Worm (Caenorhabditis elegans) whole organism, L4 larva: ENCODE data around the gene F14D7.6.
"Not testable (repeated sequence)": the region's sequence is repeated elsewhere in the genome, so short reads cannot be mapped to it uniquely, and the experiment has no call there.

Experiments used
- F44E2.7 ChIP-seq: fragments of 200-800 bp; sonication (Bioruptor generic); IDR thresholded peaks from 2 replicates; pipeline ENCODE4 v2.1.2; 2022; ENCODE audit warnings: missing genetic modification characterization, missing compliant biosample characterization
- F49E8.2 ChIP-seq: sonication (generic microtip); optimal IDR thresholded peaks from 2 replicates; lab custom pipeline; 2016; ENCODE audit warnings: missing compliant biosample characterization, mild to moderate bottlenecking, missing genetic modification characterization, borderline replicate concordance
- dmd-6 ChIP-seq: fragments of 200-800 bp; sonication (Bioruptor generic); IDR thresholded peaks from 2 replicates; pipeline ENCODE4 v1.3.6; 2022; ENCODE audit warnings: missing genetic modification reagents, missing genetic modification characterization, missing compliant biosample characterization
- dpl-1 ChIP-seq: fragments of 150-350 bp; optimal IDR thresholded peaks from 2 replicates; lab custom pipeline; 2014; ENCODE audit warnings: missing biosample characterization, missing genetic modification reagents, missing genetic modification characterization
- lin-13 ChIP-seq: fragments of 150-350 bp; optimal IDR thresholded peaks from 2 replicates; lab custom pipeline; 2014; ENCODE audit warnings: missing biosample characterization, missing genetic modification reagents, missing genetic modification characterization
- mep-1 ChIP-seq: fragments of 150-350 bp; sonication (generic microtip); optimal IDR thresholded peaks from 3 replicates; lab custom pipeline; 2014; ENCODE audit warnings: missing biosample characterization, missing genetic modification characterization
- mes-2 ChIP-seq: sonication (generic microtip); optimal IDR thresholded peaks from 2 replicates; lab custom pipeline; 2016; ENCODE audit warnings: missing genotype, mild to moderate bottlenecking, missing genetic modification characterization, missing compliant biosample characterization; ENCODE audit not compliant: poor library complexity, severe bottlenecking
- mxl-2 ChIP-seq: fragments of 200-800 bp; sonication (Bioruptor generic); conservative IDR thresholded peaks from 2 replicates; pipeline ENCODE4 v1.3.6; 2022; ENCODE audit warnings: missing genetic modification reagents, missing genetic modification characterization, missing compliant biosample characterization
- nhr-237 ChIP-seq: sonication (generic microtip); optimal IDR thresholded peaks from 2 replicates; lab custom pipeline; 2017; ENCODE audit warnings: missing biosample characterization, missing genetic modification characterization
- nhr-6 ChIP-seq: fragments of 150-350 bp; optimal IDR thresholded peaks from 2 replicates; lab custom pipeline; 2014; ENCODE audit warnings: missing biosample characterization, missing genetic modification characterization
- snpc-4 ChIP-seq: fragments of 150-350 bp; optimal IDR thresholded peaks from 2 replicates; lab custom pipeline; 2014; ENCODE audit warnings: missing biosample characterization, missing genetic modification characterization
- ztf-11 ChIP-seq: fragments of 150-350 bp; optimal IDR thresholded peaks from 2 replicates; lab custom pipeline; 2014; ENCODE audit warnings: missing biosample characterization, missing genetic modification characterization

ce11 chrV:14308164-14308563, 7.0 kb downstream of the F14D7.6 start, which contains the start of gene spig-5:
- TF ChIP-seq lin-13 (GFP tag; lab: Kevin White, UChicago); nhr-6; mxl-2 (GFP tag; lab: Robert Waterston, UW); dpl-1; mep-1 (tag; lab: Kevin White, UChicago); dmd-6 (GFP tag; lab: Robert Waterston, UW); mes-2 (tag; lab: Kevin White, UChicago); F44E2.7 (GFP tag; lab: Robert Waterston, UW); ztf-11 (tag; lab: Kevin White, UChicago); F49E8.2 (tag; lab: Kevin White, UChicago); nhr-237 (tag; lab: Kevin White, UChicago); snpc-4 (tag; lab: Kevin White, UChicago): not testable (repeated sequence)
